Worm (Caenorhabditis elegans) whole organism, L3 larva: ENCODE data around the gene C06E2.9.

Experiments
- R02D3.7 ChIP-seq: fragments of 150-350 bp; optimal IDR thresholded peaks from 2 replicates; lab custom pipeline; 2014; ENCODE audit warnings: missing biosample characterization, missing genetic modification characterization
- ZK546.5 ChIP-seq: sonication (generic microtip); optimal IDR thresholded peaks from 2 replicates; lab custom pipeline; 2017; ENCODE audit warnings: missing biosample characterization, missing genetic modification characterization
- aly-2 ChIP-seq: fragments of 150-350 bp; optimal IDR thresholded peaks from 2 replicates; lab custom pipeline; 2014; ENCODE audit warnings: missing biosample characterization, missing genetic modification characterization
- ceh-16 ChIP-seq: sonication (generic microtip); optimal IDR thresholded peaks from 2 replicates; lab custom pipeline; 2017; ENCODE audit warnings: missing biosample characterization, missing genetic modification characterization
- ceh-28 ChIP-seq: fragments of 150-350 bp; optimal IDR thresholded peaks from 2 replicates; lab custom pipeline; 2014; ENCODE audit warnings: missing biosample characterization, missing genetic modification reagents, missing genetic modification characterization
- ceh-9 ChIP-seq: sonication (generic microtip); optimal IDR thresholded peaks from 2 replicates; lab custom pipeline; 2018; ENCODE audit warnings: missing biosample characterization, missing genetic modification characterization
- egl-27 ChIP-seq: sonication (generic microtip); optimal IDR thresholded peaks from 4 replicates; lab custom pipeline; 2017; ENCODE audit warnings: missing biosample characterization, missing genetic modification reagents, missing genetic modification characterization
- elt-1 ChIP-seq: fragments of 150-350 bp; optimal IDR thresholded peaks from 2 replicates; lab custom pipeline; 2014; ENCODE audit warnings: missing biosample characterization, missing genetic modification characterization
- elt-3 ChIP-seq, 3 experiments: fragments of 150-350 bp in 1 of 3; sonication (generic microtip) in 2 of 3; optimal IDR thresholded peaks; 2 replicates in 2 of 3; 4 replicates in 1 of 3; lab custom pipeline; 2014 to 2017; ENCODE audit warnings: missing biosample characterization in 3 of 3, missing genetic modification characterization in 3 of 3
- eor-1 ChIP-seq, 2 experiments: fragments of 150-350 bp; optimal IDR thresholded peaks; 2 replicates each; lab custom pipeline; 2014 to 2018; ENCODE audit warnings: missing biosample characterization in 2 of 2, missing genetic modification characterization in 2 of 2
- fkh-10 ChIP-seq: sonication (generic microtip); optimal IDR thresholded peaks from 2 replicates; lab custom pipeline; 2017; ENCODE audit warnings: missing biosample characterization, missing genetic modification reagents, missing genetic modification characterization
- fos-1 ChIP-seq: fragments of 150-350 bp; optimal IDR thresholded peaks from 2 replicates; lab custom pipeline; 2014; ENCODE audit warnings: missing biosample characterization, missing genetic modification characterization
- hmg-11 ChIP-seq: sonication (generic microtip); optimal IDR thresholded peaks from 2 replicates; lab custom pipeline; 2016; ENCODE audit warnings: missing genetic modification characterization, missing compliant biosample characterization
- lin-15B ChIP-seq: fragments of 150-350 bp; optimal IDR thresholded peaks from 2 replicates; lab custom pipeline; 2014; ENCODE audit warnings: missing biosample characterization, missing genetic modification characterization
- lin-39 ChIP-seq: fragments of 150-350 bp; optimal IDR thresholded peaks from 2 replicates; lab custom pipeline; 2018; ENCODE audit warnings: missing biosample characterization, missing genetic modification reagents, missing genetic modification characterization
- lsy-12 ChIP-seq: sonication (generic microtip); optimal IDR thresholded peaks from 2 replicates; lab custom pipeline; 2016; ENCODE audit warnings: mild to moderate bottlenecking, missing genetic modification characterization, missing compliant biosample characterization
- mml-1 ChIP-seq: fragments of 150-350 bp; sonication (generic microtip); optimal IDR thresholded peaks from 3 replicates; lab custom pipeline; 2014; ENCODE audit warnings: missing biosample characterization, missing genetic modification characterization
- nhr-11 ChIP-seq: fragments of 150-350 bp; optimal IDR thresholded peaks from 2 replicates; lab custom pipeline; 2014; ENCODE audit warnings: missing biosample characterization, missing genetic modification characterization
- nhr-23 ChIP-seq: fragments of 150-350 bp; optimal IDR thresholded peaks from 2 replicates; lab custom pipeline; 2014; ENCODE audit warnings: missing biosample characterization, missing genetic modification reagents, missing genetic modification characterization
- nhr-237 ChIP-seq: fragments of 150-350 bp; optimal IDR thresholded peaks from 2 replicates; lab custom pipeline; 2014; ENCODE audit warnings: missing biosample characterization, missing genetic modification characterization
- nhr-25 ChIP-seq: sonication (generic microtip); optimal IDR thresholded peaks from 2 replicates; lab custom pipeline; 2017; ENCODE audit warnings: missing biosample characterization, missing genetic modification characterization
- nhr-43 ChIP-seq: sonication (generic microtip); optimal IDR thresholded peaks from 2 replicates; lab custom pipeline; 2016; ENCODE audit warnings: mild to moderate bottlenecking, missing genetic modification characterization, missing compliant biosample characterization; ENCODE audit not compliant: poor library complexity, severe bottlenecking
- nhr-67 ChIP-seq: fragments of 150-350 bp; optimal IDR thresholded peaks from 2 replicates; lab custom pipeline; 2014; ENCODE audit warnings: missing biosample characterization, missing genetic modification characterization
- nhr-76 ChIP-seq: fragments of 150-350 bp; sonication (generic microtip); optimal IDR thresholded peaks from 5 replicates; lab custom pipeline; 2014; ENCODE audit warnings: missing biosample characterization, missing genetic modification characterization
- nhr-77 ChIP-seq: fragments of 150-350 bp; optimal IDR thresholded peaks from 2 replicates; lab custom pipeline; 2014; ENCODE audit warnings: missing biosample characterization, missing genetic modification characterization
- sea-2 ChIP-seq: fragments of 150-350 bp; sonication (generic microtip); optimal IDR thresholded peaks from 4 replicates; lab custom pipeline; 2014; ENCODE audit warnings: missing biosample characterization, missing genetic modification reagents, missing genetic modification characterization
- skn-1 ChIP-seq: fragments of 150-350 bp; optimal IDR thresholded peaks from 2 replicates; lab custom pipeline; 2014; ENCODE audit warnings: missing biosample characterization, missing genetic modification characterization
- tbx-2 ChIP-seq: sonication (generic microtip); optimal IDR thresholded peaks from 2 replicates; lab custom pipeline; 2016; ENCODE audit warnings: mild to moderate bottlenecking, missing genetic modification characterization, missing compliant biosample characterization
- unc-62 ChIP-seq: fragments of 150-350 bp; sonication (generic microtip); optimal IDR thresholded peaks from 4 replicates; lab custom pipeline; 2014; ENCODE audit warnings: missing biosample characterization, missing genetic modification reagents, missing genetic modification characterization
- ztf-11 ChIP-seq: fragments of 150-350 bp; optimal IDR thresholded peaks from 2 replicates; lab custom pipeline; 2014; ENCODE audit warnings: missing biosample characterization, missing genetic modification characterization
- ztf-4 ChIP-seq: fragments of 150-350 bp; optimal IDR thresholded peaks from 2 replicates; lab custom pipeline; 2014; ENCODE audit warnings: missing biosample characterization, missing genetic modification characterization

C06E2.9 gene

ce11 chrX:8874748-8875147, 13.7 kb downstream of the C06E2.9 start, which contains the start of gene C06E2.1:
C06E2.1 (minus strand) TSS chrX:8874848.
- TF ChIP-seq lin-39 (tag; lab: Kevin White, UChicago) (no peak), nhr-23 (tag; lab: Kevin White, UChicago) (no peak), lin-15B (no peak), nhr-67 (tag; lab: Kevin White, UChicago) (no peak), nhr-77 (tag; lab: Kevin White, UChicago) (no peak), elt-1 (tag; lab: Kevin White, UChicago) (no peak), eor-1 (tag; optimal IDR thresholded peaks at IDR 0.05; lab: Kevin White, UChicago) (no peak), ceh-16 (no peak)

ce11 chrX:8875867-8876266, 14.8 kb downstream of the C06E2.9 start:
- TF ChIP-seq mml-1 (no peak), fos-1 (tag; lab: Kevin White, UChicago) (no peak), elt-1 (tag; lab: Kevin White, UChicago) (peak; percentile 72), nhr-43 (tag; lab: Kevin White, UChicago) (no peak), sea-2 (no peak), unc-62 (GFP tag; lab: Kevin White, UChicago) (no peak), lsy-12 (tag; lab: Kevin White, UChicago) (no peak), nhr-11 (tag; lab: Kevin White, UChicago) (no peak), nhr-25 (tag; lab: Kevin White, UChicago) (peak; percentile 50), ztf-11 (tag; lab: Kevin White, UChicago) (no peak), ztf-4 (no peak), nhr-76 (tag; lab: Kevin White, UChicago) (no peak), eor-1 (tag; optimal IDR thresholded peaks at IDR 0.05; lab: Kevin White, UChicago) (no peak), lin-15B (no peak)

DNA sequence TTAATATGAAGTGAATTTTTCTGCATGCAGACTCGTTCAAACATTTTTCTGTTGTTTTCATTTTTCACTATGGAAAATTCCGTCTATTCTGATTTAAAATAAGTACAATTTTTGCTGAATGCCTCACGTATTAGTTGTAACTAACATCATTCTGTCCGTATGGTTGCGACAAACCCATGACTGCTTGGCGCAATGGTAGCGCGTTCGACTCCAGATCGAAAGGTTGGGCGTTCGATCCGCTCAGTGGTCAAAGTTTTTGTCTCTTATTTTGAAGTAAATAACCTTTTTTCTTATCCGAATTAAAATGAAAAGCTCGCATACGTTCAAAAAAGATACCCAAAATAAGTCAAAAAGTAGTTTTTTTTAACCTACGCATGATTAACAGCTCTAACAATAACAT, 16.1 kb downstream of the C06E2.9 start:
- TF ChIP-seq elt-1 (tag; lab: Kevin White, UChicago) (no peak), nhr-23 (tag; lab: Kevin White, UChicago) (no peak), eor-1 (tag; optimal IDR thresholded peaks at IDR 0.05; lab: Kevin White, UChicago) (no peak), sea-2 (no peak), nhr-237 (tag; lab: Kevin White, UChicago) (no peak)

DNA sequence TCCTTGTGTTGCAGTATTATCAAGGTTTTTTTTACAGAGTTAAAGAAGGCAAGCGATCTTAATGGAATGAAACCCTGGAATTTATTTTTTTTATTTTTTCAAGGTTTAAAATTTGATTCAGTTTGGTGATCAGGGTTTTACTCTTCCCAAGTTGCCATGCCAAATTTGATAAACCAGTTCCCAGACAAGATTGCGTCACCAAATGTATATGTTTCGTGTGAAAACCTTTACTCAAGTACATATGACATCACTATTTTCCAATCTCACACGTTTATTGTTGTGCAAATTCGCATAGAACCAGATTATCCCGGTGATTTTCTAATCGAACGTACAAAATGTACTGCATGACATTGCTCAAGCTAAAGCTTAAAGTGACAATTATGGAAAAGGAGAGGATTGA, 17.7 kb downstream of the C06E2.9 start:
- TF ChIP-seq nhr-25 (tag; lab: Kevin White, UChicago) (no peak), elt-3 (tag; optimal IDR thresholded peaks at IDR 0.05; lab: Kevin White, UChicago) (no peak), ceh-28 (tag; lab: Kevin White, UChicago) (no peak), hmg-11 (tag; lab: Kevin White, UChicago) (no peak), lin-15B (no peak), lsy-12 (tag; lab: Kevin White, UChicago) (no peak), egl-27 (tag; lab: Kevin White, UChicago) (no peak), skn-1 (tag; lab: Kevin White, UChicago) (no peak), ZK546.5 (no peak), tbx-2 (tag; lab: Kevin White, UChicago) (no peak), mml-1 (no peak), ceh-9 (tag; lab: Kevin White, UChicago) (no peak), ztf-4 (no peak), nhr-23 (tag; lab: Kevin White, UChicago) (no peak), aly-2 (tag; lab: Kevin White, UChicago) (no peak), nhr-67 (tag; lab: Kevin White, UChicago) (no peak), R02D3.7 (tag; lab: Kevin White, UChicago) (no peak)

DNA sequence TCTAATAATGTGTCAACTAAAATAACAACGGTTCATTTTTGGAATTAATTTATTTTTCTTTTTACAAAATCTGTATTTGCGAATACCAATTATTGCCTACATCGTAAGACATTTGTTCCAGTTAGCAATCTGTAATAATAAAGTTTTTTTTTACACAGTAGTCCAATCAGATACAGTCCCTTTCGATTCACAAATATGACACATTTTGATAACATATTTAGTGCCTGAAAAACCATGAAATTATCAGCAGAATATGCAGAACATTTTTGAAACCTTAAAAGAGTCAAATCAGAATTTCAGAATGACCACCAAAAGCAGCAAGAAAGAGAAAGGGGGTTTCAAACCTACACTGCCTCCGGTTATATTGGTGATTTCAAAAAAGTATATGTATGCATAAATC, 18.3 kb downstream of the C06E2.9 start, which contains the start of gene C06E2.2:
C06E2.2 (plus strand) TSS at position 301 of the 400 bp plus-strand sequence.
- TF ChIP-seq lsy-12 (tag; lab: Kevin White, UChicago) = no peak
- no peak for TF ChIP-seq elt-3 (tag; optimal IDR thresholded peaks at IDR 0.05; lab: Kevin White, UChicago)

DNA sequence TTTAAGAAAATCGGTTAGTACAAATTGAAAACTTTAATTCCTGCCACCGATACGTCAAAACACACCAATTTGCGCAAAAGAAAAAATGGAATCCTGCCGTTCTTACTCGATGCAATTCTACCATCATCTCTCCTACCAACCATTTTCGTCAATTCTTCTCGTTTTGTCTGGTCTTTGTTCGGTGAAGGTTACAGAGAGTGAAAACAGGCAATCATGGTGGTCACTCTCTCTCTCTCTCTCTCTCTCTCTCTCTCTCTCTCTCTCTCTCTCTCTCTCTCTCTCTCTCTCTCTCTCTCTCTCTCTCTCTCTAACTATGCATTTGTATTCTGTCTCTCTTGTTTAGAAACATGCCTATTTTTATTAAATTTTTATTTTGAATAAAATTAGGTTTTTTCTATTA, 21.1 kb downstream of the C06E2.9 start:
- TF ChIP-seq fkh-10 (GFP tag; lab: Kevin White, UChicago) = no peak
- TF ChIP-seq nhr-25 (tag; lab: Kevin White, UChicago) = peak; percentile 42
